Fruit fly (Drosophila melanogaster): ENCODE data around the gene Cyt-b5-r.

Cyt-b5-r gene

DNA sequence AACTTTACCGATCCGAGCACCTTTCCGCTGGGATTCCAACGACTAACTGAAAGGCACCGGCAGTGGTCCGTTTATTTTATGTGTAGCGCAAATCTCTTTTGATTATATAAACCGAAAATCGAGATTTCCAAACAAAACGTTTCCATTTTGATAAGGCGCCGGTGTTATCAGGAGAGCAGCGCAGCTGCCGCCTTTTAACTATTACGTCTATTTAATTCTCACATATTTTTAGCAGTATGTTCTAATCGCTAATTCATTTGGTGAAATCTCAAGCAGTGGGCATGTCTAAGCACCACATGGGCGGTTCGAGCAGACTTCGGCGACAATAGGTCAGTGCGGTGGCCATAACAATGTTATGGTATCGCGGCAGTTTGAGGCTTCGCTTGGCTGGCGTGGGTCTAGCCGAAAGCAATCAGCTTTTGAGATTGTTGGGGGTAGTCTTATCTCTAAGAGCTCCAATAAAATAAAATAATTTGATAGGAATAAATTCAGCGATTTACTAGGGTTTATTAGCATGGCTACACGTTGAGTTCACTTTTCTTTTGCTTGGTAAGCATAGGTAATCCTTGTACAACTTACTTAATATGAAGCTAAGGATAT, at the start of gene Cyt-b5-r:
TSS of gene Cyt-b5-r (minus strand) at position 51 of the 600 bp plus-strand sequence.
- TF ChIP-seq Hr96 (GFP tag; optimal IDR thresholded peaks at IDR 0.05): no peak
- no peak for TF ChIP-seq cnc (optimal IDR thresholded peaks at IDR 0.05)
- TF ChIP-seq CG1620 (GFP tag; optimal IDR thresholded peaks at IDR 0.05): no peak
- TF ChIP-seq Mnt (GFP tag; optimal IDR thresholded peaks at IDR 0.05): peak; percentile 6
- peak; percentile 5 for TF ChIP-seq cic (GFP tag; optimal IDR thresholded peaks at IDR 0.05)
- TF ChIP-seq CG7045 (GFP tag; optimal IDR thresholded peaks at IDR 0.05): no peak
- no peak for TF ChIP-seq Crg-1 (GFP tag; optimal IDR thresholded peaks at IDR 0.05)
- no peak for TF ChIP-seq kay (GFP tag; ENCODE audit: borderline replicate concordance)
- no peak for TF ChIP-seq tj (GFP tag; optimal IDR thresholded peaks at IDR 0.05)
- no peak for TF ChIP-seq CG33017 (tag; optimal IDR thresholded peaks at IDR 0.05)

DNA sequence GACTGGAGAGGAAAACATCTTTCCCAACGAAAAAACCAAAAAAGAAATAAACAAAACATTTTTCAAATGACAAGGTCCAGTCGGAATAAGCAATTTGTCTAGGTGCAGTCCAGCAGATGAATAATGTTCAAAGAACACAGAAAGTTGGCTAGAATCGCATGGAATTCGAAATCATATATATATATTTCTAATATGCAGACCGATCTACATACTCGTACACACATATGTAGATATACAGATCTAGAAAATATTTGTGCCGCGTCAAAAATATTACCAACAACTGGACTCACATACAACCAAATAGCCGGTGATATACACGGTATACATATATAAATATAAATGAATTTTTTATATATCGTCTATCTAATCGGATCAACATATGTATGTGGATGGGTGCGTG, 49.1 kb upstream of the Cyt-b5-r start:
- TF ChIP-seq CG12768 (GFP tag; optimal IDR thresholded peaks at IDR 0.05) (no peak), tj (GFP tag; optimal IDR thresholded peaks at IDR 0.05) (no peak), Clk (GFP tag; optimal IDR thresholded peaks at IDR 0.05) (no peak), CG7101 (tag; optimal IDR thresholded peaks at IDR 0.05) (no peak), Hr96 (GFP tag; optimal IDR thresholded peaks at IDR 0.05) (no peak), CG14711 (tag; optimal IDR thresholded peaks at IDR 0.05) (no peak), Crg-1 (GFP tag; optimal IDR thresholded peaks at IDR 0.05) (no peak), pad (GFP tag; optimal IDR thresholded peaks at IDR 0.05) (no peak), CG5204 (GFP tag; optimal IDR thresholded peaks at IDR 0.05) (no peak), cic (GFP tag; optimal IDR thresholded peaks at IDR 0.05) (no peak), kay (GFP tag; ENCODE audit: borderline replicate concordance) (no peak), bab1 (GFP tag; optimal IDR thresholded peaks at IDR 0.05) (no peak), toe (GFP tag; optimal IDR thresholded peaks at IDR 0.05) (no peak), CG11617 (GFP tag; optimal IDR thresholded peaks at IDR 0.05) (no peak)

DNA sequence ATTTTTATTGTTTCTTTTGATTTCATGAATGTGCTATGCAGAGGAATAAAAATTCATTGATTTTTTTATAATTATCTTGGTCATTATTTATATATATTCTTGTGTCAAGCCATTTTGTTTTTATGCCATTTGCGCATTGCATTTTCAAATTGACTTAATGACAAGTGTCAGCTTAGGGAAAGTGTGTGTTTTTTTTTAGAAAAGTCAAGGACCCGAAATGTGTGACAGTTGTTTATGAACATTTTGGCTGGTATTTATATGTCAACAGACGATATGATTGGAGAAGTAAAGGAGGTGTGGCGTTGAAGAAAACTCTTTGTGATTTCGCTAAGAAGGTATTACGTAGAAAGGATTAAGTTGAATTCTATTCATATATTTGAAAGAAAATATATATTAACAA, 47.2 kb upstream of the Cyt-b5-r start, which contains the start of the genes SclA and SclB:
TSS of gene SclA (plus strand) at position 301 of the 400 bp plus-strand sequence.
TSS of gene SclB (plus strand) at position 301 of the 400 bp plus-strand sequence.
- TF ChIP-seq kay (GFP tag; ENCODE audit: borderline replicate concordance): peak; percentile 1
- no peak for TF ChIP-seq Clk (GFP tag; optimal IDR thresholded peaks at IDR 0.05)
- no peak for TF ChIP-seq CG33017 (tag; optimal IDR thresholded peaks at IDR 0.05)

DNA sequence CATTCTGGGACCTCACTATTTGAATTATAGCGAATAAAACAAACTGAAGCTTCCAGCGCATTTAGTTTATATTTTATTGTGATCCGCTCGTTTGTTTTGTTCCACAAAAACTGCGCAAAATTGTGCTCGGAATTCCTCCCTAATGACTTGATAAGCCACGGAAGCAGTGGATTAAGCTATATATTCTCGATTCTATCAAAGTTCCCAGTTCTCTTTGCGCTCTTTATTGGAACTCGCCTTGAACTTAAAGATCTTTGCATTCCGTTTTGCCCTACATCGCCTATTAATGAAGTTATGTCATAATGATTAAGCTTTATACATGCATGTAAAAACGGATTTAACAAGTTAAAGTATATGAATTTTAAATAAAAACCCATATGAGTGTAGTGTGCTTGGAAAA, 46.6 kb upstream of the Cyt-b5-r start, which contains the start of gene Nepl9:
TSS of gene Nepl9 (minus strand) at position 101 of the 400 bp plus-strand sequence.
- TF ChIP-seq Clk (GFP tag; optimal IDR thresholded peaks at IDR 0.05): no peak
- no peak for TF ChIP-seq ovo (GFP tag; optimal IDR thresholded peaks at IDR 0.05)
- TF ChIP-seq CG7101 (tag; optimal IDR thresholded peaks at IDR 0.05): no peak
- TF ChIP-seq CG1620 (GFP tag; optimal IDR thresholded peaks at IDR 0.05): no peak
- TF ChIP-seq Mnt (GFP tag; optimal IDR thresholded peaks at IDR 0.05): no peak

DNA sequence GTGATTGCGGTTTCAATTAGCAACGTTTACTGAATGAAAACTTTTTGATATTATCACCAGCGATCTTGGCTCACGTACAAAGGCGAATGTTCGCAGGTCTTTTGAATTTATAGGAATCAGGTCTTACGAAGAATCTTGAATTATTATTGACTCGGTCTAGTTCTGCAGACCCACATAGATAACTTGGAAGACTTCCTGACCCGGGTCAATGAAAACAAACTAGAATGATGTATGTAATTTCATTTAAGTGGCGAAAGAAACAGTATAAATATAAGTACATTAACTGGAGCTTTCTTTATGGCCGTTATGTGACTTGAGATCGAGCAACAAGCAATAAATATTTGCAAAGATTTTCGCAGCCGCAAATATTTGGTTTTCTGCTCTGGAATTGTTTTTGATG, 43.9 kb upstream of the Cyt-b5-r start, which contains the start of gene CG13282:
TSS of gene CG13282 (minus strand) at position 101 of the 400 bp plus-strand sequence.
- TF ChIP-seq cnc (optimal IDR thresholded peaks at IDR 0.05): no peak
- no peak for TF ChIP-seq toe (GFP tag; optimal IDR thresholded peaks at IDR 0.05)
- no peak for TF ChIP-seq Crg-1 (GFP tag; optimal IDR thresholded peaks at IDR 0.05)
- no peak for TF ChIP-seq CG14711 (tag; optimal IDR thresholded peaks at IDR 0.05)
- no peak for TF ChIP-seq CG7101 (tag; optimal IDR thresholded peaks at IDR 0.05)
- no peak for TF ChIP-seq CG1620 (GFP tag; optimal IDR thresholded peaks at IDR 0.05)
- no peak for TF ChIP-seq Mnt (GFP tag; optimal IDR thresholded peaks at IDR 0.05)
- TF ChIP-seq tj (GFP tag; optimal IDR thresholded peaks at IDR 0.05): no peak
- TF ChIP-seq CG7045 (GFP tag; optimal IDR thresholded peaks at IDR 0.05): no peak
- no peak for TF ChIP-seq bab1 (GFP tag; optimal IDR thresholded peaks at IDR 0.05)

DNA sequence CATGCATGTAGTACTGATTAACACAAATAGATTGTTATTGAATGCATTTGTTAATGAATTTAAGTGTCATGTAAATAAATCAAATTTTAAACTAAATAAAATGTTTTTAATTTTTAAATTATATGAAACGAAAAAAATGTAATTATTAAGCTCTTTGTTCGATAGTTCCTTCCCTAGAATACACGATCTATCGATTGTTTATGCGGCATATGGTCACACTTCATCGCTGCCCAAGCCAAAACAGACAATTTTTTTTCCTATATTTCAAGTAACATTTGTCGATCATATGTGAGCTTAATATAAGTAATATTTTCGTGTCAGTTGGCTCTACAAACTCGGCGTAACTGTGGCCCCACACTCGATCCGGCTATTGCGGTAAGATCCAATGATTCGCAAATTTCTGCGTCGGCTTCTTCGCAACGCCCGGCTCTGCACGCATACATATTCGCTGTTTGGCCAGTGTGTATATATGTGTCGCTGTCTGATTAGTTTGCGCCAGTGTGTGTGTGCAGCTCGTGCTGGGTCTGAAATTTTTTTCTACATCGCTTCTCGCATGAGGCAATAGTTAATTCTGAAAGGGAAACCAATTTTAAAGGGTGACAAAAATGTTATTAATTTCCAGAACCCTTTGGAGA, 36.5 kb upstream of the Cyt-b5-r start, which contains the start of gene AspRS-m:
TSS of gene AspRS-m (plus strand) at position 207 of the 635 bp plus-strand sequence.
- TF ChIP-seq toe (GFP tag; optimal IDR thresholded peaks at IDR 0.05) (peak; percentile 10), Mnt (GFP tag; optimal IDR thresholded peaks at IDR 0.05) (peak; percentile 65), bab1 (GFP tag; optimal IDR thresholded peaks at IDR 0.05) (peak; percentile 6), tj (GFP tag; optimal IDR thresholded peaks at IDR 0.05) (peak; percentile 3), Hr96 (GFP tag; optimal IDR thresholded peaks at IDR 0.05) (no peak), ovo (GFP tag; optimal IDR thresholded peaks at IDR 0.05) (no peak), CG14711 (tag; optimal IDR thresholded peaks at IDR 0.05) (peak; percentile 40), CG7045 (GFP tag; optimal IDR thresholded peaks at IDR 0.05) (no peak)

DNA sequence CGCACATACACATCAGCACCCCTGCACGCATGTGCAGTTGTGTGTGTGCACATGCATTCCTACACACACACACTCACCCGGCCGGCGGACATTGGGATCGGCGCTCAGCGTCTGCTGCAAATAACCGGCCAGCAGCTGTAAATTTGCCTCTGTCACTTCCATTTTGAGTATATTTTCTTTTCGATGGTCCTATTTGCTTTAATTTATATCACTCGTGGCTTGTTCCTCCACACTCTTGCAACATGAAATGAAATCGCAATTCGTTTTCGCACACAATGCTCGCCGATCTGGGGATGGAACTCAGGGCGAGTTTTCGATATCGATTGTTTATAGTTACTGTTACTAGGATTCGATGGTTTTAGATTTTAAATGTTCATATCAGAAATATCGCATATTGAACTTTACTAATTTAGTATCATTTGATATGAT, 34.4 kb upstream of the Cyt-b5-r start, which contains the start of gene Cse1:
TSS of gene Cse1 (minus strand) at position 303 of the 429 bp plus-strand sequence.
- TF ChIP-seq kay (GFP tag; ENCODE audit: borderline replicate concordance) (no peak), CG11617 (GFP tag; optimal IDR thresholded peaks at IDR 0.05) (peak; percentile 7), toe (GFP tag; optimal IDR thresholded peaks at IDR 0.05) (no peak), bab1 (GFP tag; optimal IDR thresholded peaks at IDR 0.05) (peak; percentile 10), CG5204 (GFP tag; optimal IDR thresholded peaks at IDR 0.05) (no peak), tj (GFP tag; optimal IDR thresholded peaks at IDR 0.05) (no peak), Hr96 (GFP tag; optimal IDR thresholded peaks at IDR 0.05) (no peak), CG14711 (tag; optimal IDR thresholded peaks at IDR 0.05) (no peak), pad (GFP tag; optimal IDR thresholded peaks at IDR 0.05) (no peak), CG7101 (tag; optimal IDR thresholded peaks at IDR 0.05) (no peak), ovo (GFP tag; optimal IDR thresholded peaks at IDR 0.05) (no peak), Crg-1 (GFP tag; optimal IDR thresholded peaks at IDR 0.05) (peak; percentile 12), Mnt (GFP tag; optimal IDR thresholded peaks at IDR 0.05) (peak; percentile 53), CG12768 (GFP tag; optimal IDR thresholded peaks at IDR 0.05) (no peak), CG33017 (tag; optimal IDR thresholded peaks at IDR 0.05) (no peak)
